Worm (Caenorhabditis elegans): ENCODE measurements around the gene nspc-19.
"Not testable (repeated sequence)": the region's sequence is repeated elsewhere in the genome, so short reads cannot be mapped to it uniquely, and the experiment has no call there.

- TF ChIP-seq him-1, dao-5 (tag; optimal IDR thresholded peaks at IDR 0.05): not testable (repeated sequence)
These were observed at the start of gene nspc-19 for ce11 chrX:14528399-14528798.

Data from whole organism, L4/young adult.